Worm (Caenorhabditis elegans) whole organism, mixed stage, embryonic: ENCODE measurements around the gene R08C7.1.

Source experiments
- M03D4.4 ChIP-seq: sonication (generic microtip); optimal IDR thresholded peaks from 2 replicates; lab custom pipeline; 2017; ENCODE audit warnings: mild to moderate bottlenecking, missing genetic modification characterization, missing compliant biosample characterization
- bed-3 ChIP-seq: fragments of 200-800 bp; sonication (Bioruptor generic); optimal IDR thresholded peaks from 3 replicates; lab custom pipeline; 2018; ENCODE audit warnings: mild to moderate bottlenecking, missing genetic modification characterization, moderate library complexity, missing compliant biosample characterization
- blmp-1 ChIP-seq: fragments of 150-350 bp; optimal IDR thresholded peaks from 2 replicates; lab custom pipeline; 2014; ENCODE audit warnings: missing biosample characterization, missing genetic modification characterization
- ceh-39 ChIP-seq: fragments of 150-350 bp; optimal IDR thresholded peaks from 2 replicates; lab custom pipeline; 2014; ENCODE audit warnings: missing biosample characterization, missing genetic modification characterization
- ceh-43 ChIP-seq: fragments of 200-800 bp; sonication (Bioruptor generic); optimal IDR thresholded peaks from 2 replicates; lab custom pipeline; 2018; ENCODE audit warnings: mild to moderate bottlenecking, missing genetic modification characterization, moderate library complexity, missing compliant biosample characterization
- ceh-83 ChIP-seq: fragments of 200-800 bp; sonication (Bioruptor generic); optimal IDR thresholded peaks from 2 replicates; lab custom pipeline; 2018; ENCODE audit warnings: mild to moderate bottlenecking, missing genetic modification characterization, missing compliant biosample characterization
- ces-1 ChIP-seq: fragments of 150-350 bp; optimal IDR thresholded peaks from 2 replicates; lab custom pipeline; 2014; ENCODE audit warnings: missing biosample characterization, missing genetic modification reagents, missing genetic modification characterization
- cnd-1 ChIP-seq: fragments of 200-800 bp; sonication (Bioruptor generic); optimal IDR thresholded peaks from 2 replicates; lab custom pipeline; 2018; ENCODE audit warnings: mild to moderate bottlenecking, missing genetic modification characterization, missing compliant biosample characterization
- drap-1 ChIP-seq: fragments of 200-800 bp; sonication (Bioruptor generic); optimal IDR thresholded peaks from 3 replicates; lab custom pipeline; 2018; ENCODE audit warnings: mild to moderate bottlenecking, missing genetic modification characterization, missing compliant biosample characterization
- elt-1 ChIP-seq: sonication (generic microtip); optimal IDR thresholded peaks from 2 replicates; lab custom pipeline; 2017; ENCODE audit warnings: missing genetic modification characterization, mild to moderate bottlenecking, missing compliant biosample characterization, antibody characterized with exemption, moderate library complexity, borderline replicate concordance; ENCODE audit not compliant: insufficient read depth
- elt-3 ChIP-seq: fragments of 150-350 bp; optimal IDR thresholded peaks from 2 replicates; lab custom pipeline; 2014; ENCODE audit warnings: missing biosample characterization, missing genetic modification characterization
- flh-1 ChIP-seq: fragments of 200-800 bp; sonication (Bioruptor generic); optimal IDR thresholded peaks from 2 replicates; lab custom pipeline; 2018; ENCODE audit warnings: mild to moderate bottlenecking, missing genetic modification characterization, moderate library complexity, missing compliant biosample characterization
- ham-2 ChIP-seq: fragments of 200-800 bp; sonication (Bioruptor generic); optimal IDR thresholded peaks from 2 replicates; lab custom pipeline; 2018; ENCODE audit warnings: mild to moderate bottlenecking, missing genetic modification characterization, missing compliant biosample characterization
- hlh-1 ChIP-seq: fragments of 150-350 bp; optimal IDR thresholded peaks from 2 replicates; lab custom pipeline; 2014; ENCODE audit warnings: missing biosample characterization, missing genetic modification reagents, missing genetic modification characterization
- lin-13 ChIP-seq: fragments of 150-350 bp; optimal IDR thresholded peaks from 2 replicates; lab custom pipeline; 2014; ENCODE audit warnings: missing biosample characterization, missing genetic modification characterization
- lin-32 ChIP-seq: fragments of 200-800 bp; sonication (Bioruptor generic); optimal IDR thresholded peaks from 2 replicates; lab custom pipeline; 2018; ENCODE audit warnings: mild to moderate bottlenecking, missing genetic modification characterization, missing compliant biosample characterization
- lsy-2 ChIP-seq: fragments of 150-350 bp; optimal IDR thresholded peaks from 2 replicates; lab custom pipeline; 2014; ENCODE audit warnings: missing biosample characterization, missing genetic modification characterization
- mab-5 ChIP-seq: fragments of 150-350 bp; optimal IDR thresholded peaks from 2 replicates; lab custom pipeline; 2014; ENCODE audit warnings: missing biosample characterization, missing genetic modification characterization
- mep-1 ChIP-seq: fragments of 150-350 bp; optimal IDR thresholded peaks from 2 replicates; lab custom pipeline; 2017; ENCODE audit warnings: missing biosample characterization, missing genetic modification reagents, missing genetic modification characterization, inconsistent platforms
- mls-2 ChIP-seq: sonication (generic microtip); optimal IDR thresholded peaks from 2 replicates; lab custom pipeline; 2016; ENCODE audit warnings: mild to moderate bottlenecking, missing genetic modification characterization, moderate library complexity, missing compliant biosample characterization
- nhr-12 ChIP-seq: fragments of 150-350 bp; optimal IDR thresholded peaks from 2 replicates; lab custom pipeline; 2014; ENCODE audit warnings: missing biosample characterization, missing genetic modification characterization
- nhr-2 ChIP-seq: fragments of 150-350 bp; optimal IDR thresholded peaks from 2 replicates; lab custom pipeline; 2014; ENCODE audit warnings: missing biosample characterization, missing genetic modification characterization
- nhr-237 ChIP-seq: fragments of 150-350 bp; optimal IDR thresholded peaks from 2 replicates; lab custom pipeline; 2014; ENCODE audit warnings: missing biosample characterization, missing genetic modification characterization
- nhr-28 ChIP-seq: fragments of 150-350 bp; optimal IDR thresholded peaks from 2 replicates; lab custom pipeline; 2014; ENCODE audit warnings: missing biosample characterization, missing genetic modification characterization
- nhr-76 ChIP-seq: sonication (generic microtip); optimal IDR thresholded peaks from 2 replicates; lab custom pipeline; 2017; ENCODE audit warnings: missing biosample characterization, missing genetic modification characterization
- pha-4 ChIP-seq: fragments of 150-350 bp; optimal IDR thresholded peaks from 2 replicates; lab custom pipeline; 2018; ENCODE audit warnings: missing biosample characterization, missing genetic modification reagents, missing genetic modification characterization
- sem-2 ChIP-seq: fragments of 200-800 bp; sonication (Bioruptor generic); optimal IDR thresholded peaks from 2 replicates; lab custom pipeline; 2018; ENCODE audit warnings: mild to moderate bottlenecking, missing genetic modification characterization, missing compliant biosample characterization
- snpc-4 ChIP-seq: fragments of 150-350 bp; optimal IDR thresholded peaks from 2 replicates; lab custom pipeline; 2014; ENCODE audit warnings: missing biosample characterization, missing genetic modification characterization
- sptf-1 ChIP-seq: sonication (generic microtip); optimal IDR thresholded peaks from 2 replicates; lab custom pipeline; 2017; ENCODE audit warnings: mild to moderate bottlenecking, missing genetic modification characterization, moderate library complexity, missing compliant biosample characterization
- tbx-8 ChIP-seq: fragments of 200-800 bp; sonication (Bioruptor generic); optimal IDR thresholded peaks from 2 replicates; lab custom pipeline; 2018; ENCODE audit warnings: mild to moderate bottlenecking, missing genetic modification characterization, moderate library complexity, missing compliant biosample characterization
- unc-120 ChIP-seq: sonication (generic microtip); optimal IDR thresholded peaks from 2 replicates; lab custom pipeline; 2017; ENCODE audit warnings: missing genetic modification characterization, missing compliant biosample characterization; ENCODE audit not compliant: poor library complexity, severe bottlenecking
- unc-39 ChIP-seq: fragments of 150-350 bp; optimal IDR thresholded peaks from 2 replicates; lab custom pipeline; 2014; ENCODE audit warnings: missing biosample characterization, missing genetic modification characterization
- unc-62 ChIP-seq: fragments of 150-350 bp; optimal IDR thresholded peaks from 2 replicates; lab custom pipeline; 2014; ENCODE audit warnings: missing biosample characterization, missing genetic modification reagents, missing genetic modification characterization
- zip-8 ChIP-seq: fragments of 150-350 bp; optimal IDR thresholded peaks from 2 replicates; lab custom pipeline; 2014; ENCODE audit warnings: missing biosample characterization, missing genetic modification characterization
- ztf-11 ChIP-seq: fragments of 150-350 bp; optimal IDR thresholded peaks from 2 replicates; lab custom pipeline; 2014; ENCODE audit warnings: missing biosample characterization, missing genetic modification characterization

R08C7.1 gene

DNA sequence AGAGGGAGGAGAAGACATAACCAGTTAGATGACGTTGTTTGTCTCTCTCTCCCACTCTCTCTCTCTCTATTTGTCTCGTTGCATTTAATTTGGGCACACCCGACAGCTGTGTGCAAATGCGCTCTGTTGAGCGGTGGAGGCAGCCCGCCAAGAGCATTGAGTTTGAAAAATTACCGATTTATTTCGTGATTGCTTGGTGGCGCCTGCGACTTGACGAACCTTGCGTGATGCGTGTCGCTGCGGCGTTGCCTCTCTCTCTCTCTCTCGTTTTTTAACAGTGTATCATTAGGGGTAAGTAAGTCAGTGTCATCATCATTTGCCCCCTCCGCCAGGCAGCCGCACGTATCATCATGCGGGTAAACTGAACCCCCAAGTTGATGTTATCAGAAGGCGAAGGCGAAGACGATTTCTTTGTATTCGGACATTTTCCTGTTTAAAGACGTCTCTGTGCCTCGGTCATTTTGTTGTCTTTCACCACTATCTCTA lies 45.6 kb upstream of the R08C7.1 start (continued):
- no peak for TF ChIP-seq blmp-1 (tag; lab: Kevin White, UChicago)

DNA sequence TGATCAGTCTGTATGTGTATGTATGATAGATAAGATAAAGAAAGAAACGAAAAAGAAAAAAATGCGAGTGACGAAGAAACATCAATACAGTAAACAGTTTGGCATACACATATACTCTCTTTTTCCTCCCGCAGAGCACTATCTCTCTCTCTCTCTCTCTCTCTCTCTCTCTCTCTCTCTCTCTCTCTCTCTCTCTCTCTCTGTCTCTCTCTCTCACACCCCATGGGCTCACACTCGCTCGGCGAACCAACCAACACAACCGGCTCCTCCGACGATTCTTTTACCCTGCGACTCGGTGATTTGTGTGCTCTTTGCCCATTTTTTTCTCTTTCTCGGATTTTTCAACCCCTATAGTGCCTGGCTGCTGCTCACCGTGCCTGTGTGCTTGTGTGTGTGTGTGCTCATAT lies 44.6 kb upstream of the R08C7.1 start:
- TF ChIP-seq cnd-1 (tag; lab: Kevin White, UChicago) (no peak), lsy-2 (tag; lab: Kevin White, UChicago) (peak; percentile 11), pha-4 (tag; lab: Kevin White, UChicago) (peak; percentile 56), ceh-39 (tag; lab: Kevin White, UChicago) (no peak), sem-2 (GFP tag; lab: Kevin White, UChicago) (no peak), ceh-43 (GFP tag; lab: Kevin White, UChicago) (no peak), bed-3 (GFP tag; lab: Kevin White, UChicago) (no peak), zip-8 (no peak), snpc-4 (tag; lab: Kevin White, UChicago) (no peak), flh-1 (GFP tag; lab: Kevin White, UChicago) (no peak), mls-2 (tag; lab: Kevin White, UChicago) (no peak), elt-1 (no peak), blmp-1 (tag; lab: Kevin White, UChicago) (no peak), lin-32 (no peak), tbx-8 (no peak), ham-2 (no peak), mep-1 (no peak), mab-5 (tag; lab: Kevin White, UChicago) (no peak), unc-39 (no peak), nhr-76 (tag; lab: Kevin White, UChicago) (no peak), nhr-28 (tag; lab: Kevin White, UChicago) (no peak), M03D4.4 (tag; lab: Kevin White, UChicago) (peak; percentile 3), sptf-1 (tag; lab: Kevin White, UChicago) (no peak), ces-1 (GFP tag; lab: Kevin White, UChicago) (no peak), unc-120 (tag; lab: Kevin White, UChicago) (peak; percentile 48), elt-3 (tag; lab: Kevin White, UChicago) (no peak), ztf-11 (tag; lab: Kevin White, UChicago) (no peak), ceh-83 (GFP tag; lab: Kevin White, UChicago) (no peak), nhr-237 (tag; lab: Kevin White, UChicago) (peak; percentile 60), unc-62 (GFP tag; lab: Kevin White, UChicago) (no peak), hlh-1 (tag; lab: Kevin White, UChicago) (no peak), drap-1 (peak; percentile 20), nhr-12 (tag; lab: Kevin White, UChicago) (no peak), lin-13 (tag; lab: Kevin White, UChicago) (no peak), nhr-2 (no peak)

DNA sequence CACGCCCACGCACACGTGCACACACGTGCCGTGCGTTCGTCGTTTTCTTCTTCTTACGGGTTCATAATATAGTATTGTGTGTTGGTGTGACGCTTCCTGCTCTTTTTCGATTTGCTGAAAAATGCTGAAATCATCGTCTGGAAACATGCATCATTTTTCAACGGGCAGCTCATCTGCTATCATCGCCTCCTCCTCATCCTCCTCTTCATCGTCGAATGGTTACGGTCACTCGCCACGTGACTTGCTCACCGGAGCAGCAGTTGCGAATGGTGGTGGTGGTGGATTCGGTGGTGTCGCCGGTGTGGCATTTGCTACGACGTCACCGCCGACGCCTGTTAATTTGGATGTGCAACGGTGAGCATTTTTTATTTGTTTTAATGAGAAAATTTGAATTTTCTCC lies 43.0 kb upstream of the R08C7.1 start:
- TF ChIP-seq elt-3 (tag; lab: Kevin White, UChicago) (no peak), M03D4.4 (tag; lab: Kevin White, UChicago) (no peak), cnd-1 (tag; lab: Kevin White, UChicago) (no peak), nhr-237 (tag; lab: Kevin White, UChicago) (no peak), elt-1 (no peak), zip-8 (no peak), ceh-39 (tag; lab: Kevin White, UChicago) (no peak), ceh-43 (GFP tag; lab: Kevin White, UChicago) (no peak), tbx-8 (no peak), nhr-76 (tag; lab: Kevin White, UChicago) (no peak)

DNA sequence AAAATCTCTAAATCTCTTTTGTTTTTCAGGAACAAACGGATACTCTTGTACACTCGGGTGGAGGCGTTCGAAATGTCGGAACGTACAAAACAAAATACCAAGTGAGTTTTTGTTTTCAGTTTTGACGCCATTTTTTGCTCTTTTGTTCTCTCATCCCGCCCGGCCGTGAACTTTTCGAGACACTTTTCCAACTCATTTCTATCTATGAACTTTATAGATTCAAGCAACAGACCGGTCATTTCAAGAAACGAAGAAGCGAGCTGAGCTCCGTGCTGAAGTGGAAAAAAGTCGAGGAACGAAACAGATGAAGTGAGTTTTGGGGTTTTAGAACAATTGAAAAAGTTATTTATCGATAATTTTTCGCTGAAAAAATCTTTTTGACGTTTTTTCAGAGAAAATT lies 41.1 kb upstream of the R08C7.1 start:
- TF ChIP-seq unc-62 (GFP tag; lab: Kevin White, UChicago): no peak
- no peak for TF ChIP-seq lin-32
- TF ChIP-seq mls-2 (tag; lab: Kevin White, UChicago): no peak
- TF ChIP-seq cnd-1 (tag; lab: Kevin White, UChicago): no peak
- TF ChIP-seq ces-1 (GFP tag; lab: Kevin White, UChicago): no peak
- no peak for TF ChIP-seq flh-1 (GFP tag; lab: Kevin White, UChicago)
